Fruit fly (Drosophila melanogaster) whole organism, prepupa: Measurements from ENCODE around the gene Hasp.
A peak's percentile ranks its signal among the peaks of the same experiment; 100 is the strongest.

ENCODE experiments used
- Blimp-1 ChIP-seq: fragments of 200-800 bp; sonication (Bioruptor generic); optimal IDR thresholded peaks from 3 replicates; lab custom pipeline; 2017; ENCODE audit warnings: missing biosample characterization, missing genetic modification characterization, mild to moderate bottlenecking, moderate library complexity, missing genetic modification reagents
- CG11294 ChIP-seq: fragments of 200-800 bp; sonication (Bioruptor generic); IDR thresholded peaks from 2 replicates; pipeline ENCODE4 v1.3.6; 2022; ENCODE audit warnings: missing biosample characterization, missing genetic modification characterization
- CG11902 ChIP-seq: fragments of 200-800 bp; sonication (Bioruptor generic); optimal IDR thresholded peaks from 3 replicates; lab custom pipeline; 2016; ENCODE audit warnings: missing biosample characterization, missing genetic modification characterization
- CG15336 ChIP-seq: fragments of 200-800 bp; sonication (Bioruptor generic); IDR thresholded peaks from 2 replicates; pipeline ENCODE4 v1.3.6; 2022; ENCODE audit warnings: missing biosample characterization, missing genetic modification characterization
- CG34406 ChIP-seq: fragments of 200-800 bp; sonication (Bioruptor generic); optimal IDR thresholded peaks from 3 replicates; lab custom pipeline; 2016; ENCODE audit warnings: missing biosample characterization, missing genetic modification characterization
- CG6163 ChIP-seq: fragments of 200-800 bp; sonication (Bioruptor generic); IDR thresholded peaks from 3 replicates; pipeline ENCODE4 v1.3.6; 2022; ENCODE audit warnings: missing biosample characterization, missing genetic modification characterization
- CG6276 ChIP-seq: fragments of 200-800 bp; sonication (Bioruptor generic); optimal IDR thresholded peaks from 2 replicates; lab custom pipeline; 2017; ENCODE audit warnings: missing biosample characterization, mild to moderate bottlenecking, missing genetic modification characterization
- CG6792 ChIP-seq: fragments of 200-800 bp; sonication (Bioruptor generic); optimal IDR thresholded peaks from 3 replicates; lab custom pipeline; 2016; ENCODE audit warnings: missing biosample characterization, missing genetic modification characterization
- CG8319 ChIP-seq: fragments of 200-800 bp; sonication (Bioruptor generic); optimal IDR thresholded peaks from 3 replicates; lab custom pipeline; 2016; ENCODE audit warnings: missing biosample characterization, missing genetic modification characterization
- Eip75B ChIP-seq: fragments of 200-800 bp; sonication (Bioruptor generic); optimal IDR thresholded peaks from 3 replicates; lab custom pipeline; 2016; ENCODE audit warnings: missing biosample characterization, missing genetic modification characterization
- Ets21C ChIP-seq: fragments of 200-800 bp; sonication (Bioruptor generic); optimal IDR thresholded peaks from 3 replicates; lab custom pipeline; 2016; ENCODE audit warnings: missing biosample characterization, missing genetic modification characterization
- Gug ChIP-seq: fragments of 200-800 bp; sonication (Bioruptor generic); IDR thresholded peaks from 2 replicates; pipeline ENCODE4 v1.3.6; 2022; ENCODE audit warnings: missing biosample characterization, missing genetic modification characterization
- Hr39 ChIP-seq: fragments of 200-800 bp; sonication (Bioruptor generic); optimal IDR thresholded peaks from 2 replicates; lab custom pipeline; 2016; ENCODE audit warnings: missing biosample characterization, missing genetic modification characterization
- OdsH ChIP-seq: fragments of 200-800 bp; sonication (Bioruptor generic); optimal IDR thresholded peaks from 3 replicates; lab custom pipeline; 2016; ENCODE audit warnings: missing biosample characterization, missing genetic modification characterization
- Sox102F ChIP-seq: fragments of 200-800 bp; sonication (Bioruptor generic); optimal IDR thresholded peaks from 2 replicates; lab custom pipeline; 2016; ENCODE audit warnings: missing biosample characterization, mild to moderate bottlenecking, missing genetic modification characterization
- Sox14 ChIP-seq: fragments of 200-800 bp; sonication (Bioruptor generic); optimal IDR thresholded peaks from 3 replicates; lab custom pipeline; 2016; ENCODE audit warnings: missing biosample characterization, missing genetic modification characterization
- acj6 ChIP-seq: fragments of 200-800 bp; sonication (Bioruptor generic); optimal IDR thresholded peaks from 3 replicates; lab custom pipeline; 2016; ENCODE audit warnings: missing biosample characterization, missing genetic modification characterization
- fd85E ChIP-seq: fragments of 200-800 bp; sonication (Bioruptor generic); optimal IDR thresholded peaks from 3 replicates; lab custom pipeline; 2016; ENCODE audit warnings: missing biosample characterization, missing genetic modification characterization
- lz ChIP-seq: fragments of 200-800 bp; sonication (Bioruptor generic); optimal IDR thresholded peaks from 3 replicates; lab custom pipeline; 2016; ENCODE audit warnings: missing biosample characterization, missing genetic modification characterization
- pdm3 ChIP-seq: fragments of 200-800 bp; sonication (Bioruptor generic); optimal IDR thresholded peaks from 3 replicates; lab custom pipeline; 2016; ENCODE audit warnings: missing biosample characterization, missing genetic modification characterization
- salr ChIP-seq, 2 experiments: fragments of 200-800 bp; sonication (Bioruptor generic); optimal IDR thresholded peaks; 3 replicates each; lab custom pipeline; 2016 to 2018; ENCODE audit warnings: missing biosample characterization in 2 of 2, missing genetic modification characterization in 2 of 2, mild to moderate bottlenecking in 1 of 2
- spab ChIP-seq: fragments of 200-800 bp; sonication (Bioruptor generic); optimal IDR thresholded peaks from 2 replicates; lab custom pipeline; 2017; ENCODE audit warnings: missing biosample characterization, mild to moderate bottlenecking, missing genetic modification characterization, missing genetic modification reagents
- ss ChIP-seq, 2 experiments: fragments of 200-800 bp; sonication (Bioruptor generic); optimal IDR thresholded peaks; 2 replicates in 1 of 2; 3 replicates in 1 of 2; lab custom pipeline; 2017 to 2018; ENCODE audit warnings: mild to moderate bottlenecking in 2 of 2, missing biosample characterization in 2 of 2, missing genetic modification characterization in 2 of 2, moderate library complexity in 1 of 2
- svp ChIP-seq: fragments of 200-800 bp; sonication (Bioruptor generic); peaks from one replicate; lab custom pipeline; 2016; ENCODE audit warnings: missing biosample characterization, missing genetic modification characterization
- vri ChIP-seq: fragments of 200-800 bp; sonication (Bioruptor generic); optimal IDR thresholded peaks from 3 replicates; lab custom pipeline; 2016; ENCODE audit warnings: missing biosample characterization, mild to moderate bottlenecking, missing genetic modification characterization

Hasp gene

DNA sequence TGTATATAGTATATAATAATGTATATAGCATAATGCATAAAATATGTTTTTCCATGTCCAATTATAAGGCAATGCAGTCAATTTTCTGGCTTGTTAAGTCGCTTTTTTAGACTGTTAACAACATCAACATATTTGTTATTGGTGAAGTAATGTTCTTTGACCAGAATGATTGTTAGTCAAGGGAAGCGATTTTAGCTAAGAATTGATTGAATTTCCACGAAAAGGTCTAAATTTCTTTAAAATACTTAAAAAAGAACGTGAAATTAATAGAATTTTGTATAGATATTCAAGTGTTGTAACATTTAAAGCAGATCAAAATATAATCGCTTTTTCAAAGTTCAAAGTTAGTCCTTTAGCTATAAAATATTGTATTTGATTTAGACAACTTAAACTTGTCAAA, 53.6 kb downstream of the Hasp start (continued):
- TF ChIP-seq CG6276 (GFP tag; lab: Kevin White, UChicago) (peak; percentile 52), CG11294 (GFP tag; lab: Robert Waterston, UW) (no peak), CG11902 (GFP tag; lab: Kevin White, UChicago) (no peak), lz (GFP tag; lab: Kevin White, UChicago) (no peak), Hr39 (GFP tag; lab: Kevin White, UChicago) (no peak), CG6792 (GFP tag; lab: Kevin White, UChicago) (no peak), CG34406 (no peak)

DNA sequence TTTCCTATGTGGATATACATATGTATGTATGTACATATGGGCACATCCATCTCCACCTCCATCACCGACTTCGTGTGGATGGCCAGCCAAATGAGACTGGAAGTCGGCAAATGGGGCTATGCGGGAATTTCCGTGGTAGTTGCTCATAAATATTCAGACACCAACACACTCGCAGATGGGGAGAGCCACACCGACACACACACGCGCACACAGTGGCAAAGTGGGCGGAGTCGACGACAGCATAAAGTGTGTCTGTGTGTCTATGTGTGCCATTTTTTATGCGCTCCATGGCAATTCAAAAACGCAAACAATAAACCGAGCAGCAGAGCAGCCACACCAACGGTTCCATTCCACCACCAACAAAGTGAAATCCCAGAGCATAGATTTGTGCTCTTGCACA, 54.1 kb downstream of the Hasp start:
- TF ChIP-seq Gug: no peak
- no peak for TF ChIP-seq CG8319
- no peak for TF ChIP-seq CG15336 (GFP tag; lab: Robert Waterston, UW)
- no peak for TF ChIP-seq Blimp-1 (GFP tag; lab: Kevin White, UChicago)
- TF ChIP-seq CG34406: no peak
- no peak for TF ChIP-seq Eip75B (GFP tag; lab: Kevin White, UChicago)
- TF ChIP-seq salr (GFP tag; optimal IDR thresholded peaks at IDR 0.05; lab: Kevin White, UChicago): no peak
- no peak for TF ChIP-seq vri (GFP tag; lab: Kevin White, UChicago)
- no peak for TF ChIP-seq CG6276 (GFP tag; lab: Kevin White, UChicago)
- no peak for TF ChIP-seq fd85E
- no peak for TF ChIP-seq Ets21C (GFP tag; lab: Kevin White, UChicago)
- no peak for TF ChIP-seq OdsH (GFP tag; lab: Kevin White, UChicago)
- no peak for TF ChIP-seq ss (GFP tag; optimal IDR thresholded peaks at IDR 0.05; lab: Kevin White, UChicago)
- no peak for TF ChIP-seq pdm3 (GFP tag; lab: Kevin White, UChicago)
- TF ChIP-seq Sox102F (GFP tag; lab: Kevin White, UChicago): no peak
- no peak for TF ChIP-seq acj6 (GFP tag; lab: Kevin White, UChicago)
- TF ChIP-seq Sox14: no peak
- TF ChIP-seq spab (GFP tag; lab: Kevin White, UChicago): no peak

DNA sequence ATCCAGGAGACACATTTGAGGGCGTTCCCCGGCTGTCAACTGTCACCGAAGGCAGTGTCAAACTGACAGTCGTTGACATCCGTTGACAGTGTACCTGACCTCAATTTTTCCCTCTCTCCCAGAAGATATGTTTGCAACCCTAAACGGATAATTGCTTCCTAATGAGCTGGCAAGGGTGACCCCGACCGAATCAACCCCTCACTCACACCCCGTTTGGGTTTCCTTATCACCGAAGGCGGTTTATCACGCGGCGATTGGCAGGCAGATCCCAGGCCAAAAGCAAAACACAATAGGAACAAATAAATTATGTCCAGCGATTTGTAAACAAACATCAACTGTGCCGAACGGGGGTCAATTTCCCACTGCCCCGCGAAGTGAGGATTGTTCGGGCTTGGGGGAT, 57.6 kb downstream of the Hasp start:
- TF ChIP-seq CG6163 (no peak), svp (GFP tag; lab: Kevin White, UChicago) (peak; percentile 5), OdsH (GFP tag; lab: Kevin White, UChicago) (no peak)
